Worm (Caenorhabditis elegans): ENCODE data around the gene col-122.

The col-122 gene

ce11 chrIV:9607945-9608344 is 44.8 kb downstream of the col-122 start:
- no peak for TF ChIP-seq ceh-32 (tag; optimal IDR thresholded peaks at IDR 0.05; ENCODE audit: poor library complexity)
- no peak for TF ChIP-seq hlh-11 (tag; optimal IDR thresholded peaks at IDR 0.05)
- TF ChIP-seq dmd-8 (GFP tag; IDR thresholded peaks at IDR 0.05), result no peak
- no peak for TF ChIP-seq zfp-3 (GFP tag; conservative IDR thresholded peaks at IDR 0.05)
- TF ChIP-seq F44E2.7 (GFP tag; IDR thresholded peaks at IDR 0.05), result no peak
- no peak for TF ChIP-seq madf-9 (GFP tag; conservative IDR thresholded peaks at IDR 0.05)
- no peak for TF ChIP-seq mxl-3 (GFP tag; optimal IDR thresholded peaks at IDR 0.05)
- no peak for TF ChIP-seq daf-16 (GFP tag; optimal IDR thresholded peaks at IDR 0.05)
- no peak for TF ChIP-seq daf-16 (tag; optimal IDR thresholded peaks at IDR 0.05)
- TF ChIP-seq mxl-2 (GFP tag; conservative IDR thresholded peaks at IDR 0.05), result no peak
- TF ChIP-seq ama-1 (optimal IDR thresholded peaks at IDR 0.05), result no peak
- no peak for TF ChIP-seq ceh-82 (tag; optimal IDR thresholded peaks at IDR 0.05)
- no peak for TF ChIP-seq ctbp-1 (GFP tag; IDR thresholded peaks at IDR 0.05)
- TF ChIP-seq skn-1 (tag; optimal IDR thresholded peaks at IDR 0.05), result no peak
- no peak for TF ChIP-seq nhr-25 (tag; optimal IDR thresholded peaks at IDR 0.05; ENCODE audit: borderline replicate concordance, insufficient read depth)
- no peak for TF ChIP-seq tra-1 (GFP tag; IDR thresholded peaks at IDR 0.05)
- TF ChIP-seq gei-8 (GFP tag; optimal IDR thresholded peaks at IDR 0.05), result no peak
- no peak for TF ChIP-seq nhr-48 (tag; optimal IDR thresholded peaks at IDR 0.05)
- TF ChIP-seq nhr-76 (tag; optimal IDR thresholded peaks at IDR 0.05), result no peak

- TF ChIP-seq D1046.2 (GFP tag; IDR thresholded peaks at IDR 0.05) (no peak), daf-16 (GFP tag; optimal IDR thresholded peaks at IDR 0.05) (no peak), daf-16 (tag; optimal IDR thresholded peaks at IDR 0.05) (no peak), nhr-102 (tag; optimal IDR thresholded peaks at IDR 0.05) (no peak), php-3 (GFP tag; IDR thresholded peaks at IDR 0.05) (no peak)
Measured at ce11 chrIV:9609095-9609494, 45.9 kb downstream of the col-122 start.

- TF ChIP-seq ztf-7 (tag; optimal IDR thresholded peaks at IDR 0.05) (no peak), mdt-29 (GFP tag; IDR thresholded peaks at IDR 0.05) (no peak), daf-16 (GFP tag; optimal IDR thresholded peaks at IDR 0.05) (no peak), daf-16 (tag; optimal IDR thresholded peaks at IDR 0.05) (no peak), saeg-2 (GFP tag; IDR thresholded peaks at IDR 0.05) (no peak), lin-29 (GFP tag; IDR thresholded peaks at IDR 0.05) (no peak), ctbp-1 (GFP tag; IDR thresholded peaks at IDR 0.05) (no peak), F44E2.7 (GFP tag; IDR thresholded peaks at IDR 0.05) (no peak), ceh-32 (tag; optimal IDR thresholded peaks at IDR 0.05; ENCODE audit: poor library complexity) (no peak)
Measured at ce11 chrIV:9610923-9611322, 47.7 kb downstream of the col-122 start.

- TF ChIP-seq Y75B8A.6 (GFP tag; IDR thresholded peaks at IDR 0.05) (no peak), unc-62 (GFP tag; optimal IDR thresholded peaks at IDR 0.05 in 1 of 2) (peak in 1 of 2 experiments; percentile 44), unc-62 (tag; optimal IDR thresholded peaks at IDR 0.05) (no peak), nhr-237 (tag; optimal IDR thresholded peaks at IDR 0.05) (no peak)
Measured at ce11 chrIV:9613072-9613590, 50.0 kb downstream of the col-122 start.

All from whole organism, L4 larva.